Worm (Caenorhabditis elegans) whole organism, L4 larva: ENCODE results near the gene F07C3.2.
A peak's percentile ranks its signal among the peaks of the same experiment; 100 is the strongest.

Experiments
- F49E8.2 ChIP-seq: sonication (generic microtip); optimal IDR thresholded peaks from 2 replicates; lab custom pipeline; 2016; ENCODE audit warnings: missing compliant biosample characterization, mild to moderate bottlenecking, missing genetic modification characterization, borderline replicate concordance
- R02D3.7 ChIP-seq: fragments of 150-350 bp; sonication (generic microtip); optimal IDR thresholded peaks from 3 replicates; lab custom pipeline; 2014; ENCODE audit warnings: missing biosample characterization, missing genetic modification characterization
- Y5F2A.4 ChIP-seq: fragments of 200-800 bp; sonication (Bioruptor generic); optimal IDR thresholded peaks from 2 replicates; lab custom pipeline; 2018; ENCODE audit warnings: mild to moderate bottlenecking, missing genetic modification characterization, missing compliant biosample characterization
- ZK337.2 ChIP-seq: fragments of 200-800 bp; sonication (Bioruptor generic); IDR thresholded peaks from 2 replicates; pipeline ENCODE4 v1.3.6; 2022; ENCODE audit warnings: missing genetic modification reagents, missing genetic modification characterization, missing compliant biosample characterization
- arid-1 ChIP-seq: fragments of 200-800 bp; sonication (Bioruptor generic); conservative IDR thresholded peaks from 2 replicates; pipeline ENCODE4 v1.3.6; 2022; ENCODE audit warnings: missing genetic modification reagents, missing genetic modification characterization, missing compliant biosample characterization
- ceh-20 ChIP-seq: fragments of 200-800 bp; sonication (Bioruptor generic); IDR thresholded peaks from 2 replicates; pipeline ENCODE4 v1.3.6; 2022; ENCODE audit warnings: missing genetic modification reagents, missing genetic modification characterization, missing compliant biosample characterization
- ceh-28 ChIP-seq: fragments of 150-350 bp; optimal IDR thresholded peaks from 2 replicates; lab custom pipeline; 2014; ENCODE audit warnings: missing biosample characterization, missing genetic modification reagents, missing genetic modification characterization
- ceh-44 ChIP-seq: fragments of 200-800 bp; sonication (Bioruptor generic); IDR thresholded peaks from 2 replicates; pipeline ENCODE4 v1.3.6; 2022; ENCODE audit warnings: missing genetic modification reagents, missing genetic modification characterization, missing compliant biosample characterization
- ceh-62 ChIP-seq: sonication (generic microtip); optimal IDR thresholded peaks from 2 replicates; lab custom pipeline; 2017; ENCODE audit warnings: missing biosample characterization, missing genetic modification characterization
- ceh-82 ChIP-seq: sonication (generic microtip); optimal IDR thresholded peaks from 2 replicates; lab custom pipeline; 2017; ENCODE audit warnings: missing biosample characterization, missing genetic modification characterization
- ces-1 ChIP-seq: fragments of 150-350 bp; sonication (generic microtip); optimal IDR thresholded peaks from 4 replicates; lab custom pipeline; 2014; ENCODE audit warnings: missing biosample characterization, missing genetic modification reagents, missing genetic modification characterization
- cey-2 ChIP-seq: sonication (generic microtip); optimal IDR thresholded peaks from 3 replicates; lab custom pipeline; 2017; ENCODE audit warnings: missing genetic modification characterization, mild to moderate bottlenecking, missing compliant biosample characterization, antibody characterized with exemption, borderline replicate concordance; ENCODE audit not compliant: insufficient read depth
- ctbp-1 ChIP-seq: fragments of 200-800 bp; sonication (Bioruptor generic); IDR thresholded peaks from 2 replicates; pipeline ENCODE4 v1.3.6; 2022; ENCODE audit warnings: missing genetic modification reagents, missing genetic modification characterization, missing compliant biosample characterization
- daf-16 ChIP-seq, 3 experiments: sonication (generic microtip); optimal IDR thresholded peaks; 2 replicates each; lab custom pipeline; 2016 to 2017; ENCODE audit warnings: missing genetic modification characterization in 3 of 3, missing genetic modification reagents in 3 of 3, mild to moderate bottlenecking in 2 of 3, missing compliant biosample characterization in 2 of 3, missing biosample characterization in 1 of 3, moderate library complexity in 1 of 3
- daf-8 ChIP-seq: fragments of 200-800 bp; sonication (Bioruptor generic); IDR thresholded peaks from 2 replicates; pipeline ENCODE4 v1.3.6; 2022; ENCODE audit warnings: missing genetic modification characterization, missing compliant biosample characterization
- dmd-6 ChIP-seq: fragments of 200-800 bp; sonication (Bioruptor generic); IDR thresholded peaks from 2 replicates; pipeline ENCODE4 v1.3.6; 2022; ENCODE audit warnings: missing genetic modification reagents, missing genetic modification characterization, missing compliant biosample characterization
- dmd-9 ChIP-seq: fragments of 200-800 bp; sonication (Bioruptor generic); IDR thresholded peaks from 2 replicates; pipeline ENCODE4 v1.3.6; 2022; ENCODE audit warnings: missing genetic modification reagents, missing genetic modification characterization, missing compliant biosample characterization
- dve-1 ChIP-seq: sonication (generic microtip); optimal IDR thresholded peaks from 2 replicates; lab custom pipeline; 2017; ENCODE audit warnings: antibody characterized with exemption, mild to moderate bottlenecking, missing genetic modification characterization, missing compliant biosample characterization; ENCODE audit not compliant: insufficient read depth
- gei-8 ChIP-seq: fragments of 200-800 bp; sonication (Bioruptor generic); optimal IDR thresholded peaks from 2 replicates; lab custom pipeline; 2018; ENCODE audit warnings: mild to moderate bottlenecking, missing genetic modification characterization, missing compliant biosample characterization
- hif-1 ChIP-seq, 2 experiments: sonication (generic microtip); optimal IDR thresholded peaks; 2 replicates each; lab custom pipeline; 2016 to 2017; ENCODE audit warnings: missing compliant biosample characterization in 2 of 2, missing genetic modification characterization in 2 of 2, missing genetic modification reagents in 2 of 2, missing genotype in 2 of 2, mild to moderate bottlenecking in 1 of 2
- hlh-11 ChIP-seq: fragments of 200-800 bp; sonication (Bioruptor generic); optimal IDR thresholded peaks from 2 replicates; lab custom pipeline; 2018; ENCODE audit warnings: mild to moderate bottlenecking, missing genetic modification characterization, missing compliant biosample characterization
- lim-7 ChIP-seq: fragments of 200-800 bp; sonication (Bioruptor generic); IDR thresholded peaks from 2 replicates; pipeline ENCODE4 v1.3.6; 2022; ENCODE audit warnings: missing genetic modification characterization, missing compliant biosample characterization
- lin-13 ChIP-seq: fragments of 150-350 bp; optimal IDR thresholded peaks from 2 replicates; lab custom pipeline; 2014; ENCODE audit warnings: missing biosample characterization, missing genetic modification reagents, missing genetic modification characterization
- lin-15B ChIP-seq: fragments of 150-350 bp; sonication (generic microtip); optimal IDR thresholded peaks from 3 replicates; lab custom pipeline; 2014; ENCODE audit warnings: missing biosample characterization, missing genetic modification characterization
- lin-38 ChIP-seq: fragments of 200-800 bp; sonication (Bioruptor generic); IDR thresholded peaks from 2 replicates; pipeline ENCODE4 v1.3.6; 2022; ENCODE audit warnings: missing genetic modification reagents, missing genetic modification characterization, missing compliant biosample characterization
- lsy-2 ChIP-seq, 2 experiments: fragments of 150-350 bp in 1 of 2; sonication (generic microtip) in 1 of 2; optimal IDR thresholded peaks; 2 replicates each; lab custom pipeline; 2014 to 2017; ENCODE audit warnings: missing biosample characterization in 2 of 2, missing genetic modification characterization in 2 of 2
- madf-9 ChIP-seq: fragments of 200-800 bp; sonication (Bioruptor generic); conservative IDR thresholded peaks from 2 replicates; pipeline ENCODE4 v1.3.6; 2022; ENCODE audit warnings: missing genetic modification reagents, missing genetic modification characterization, missing compliant biosample characterization
- mdl-1 ChIP-seq, 2 experiments: fragments of 150-350 bp in 1 of 2; sonication (generic microtip) in 1 of 2; optimal IDR thresholded peaks; 2 replicates each; lab custom pipeline; 2014 to 2017; ENCODE audit warnings: missing biosample characterization in 2 of 2, missing genetic modification characterization in 2 of 2
- mep-1 ChIP-seq: fragments of 150-350 bp; sonication (generic microtip); optimal IDR thresholded peaks from 3 replicates; lab custom pipeline; 2014; ENCODE audit warnings: missing biosample characterization, missing genetic modification characterization
- mxl-2 ChIP-seq: fragments of 200-800 bp; sonication (Bioruptor generic); conservative IDR thresholded peaks from 2 replicates; pipeline ENCODE4 v1.3.6; 2022; ENCODE audit warnings: missing genetic modification reagents, missing genetic modification characterization, missing compliant biosample characterization
- nhr-111 ChIP-seq: fragments of 200-800 bp; sonication (Bioruptor generic); optimal IDR thresholded peaks from 2 replicates; lab custom pipeline; 2018; ENCODE audit warnings: mild to moderate bottlenecking, missing genetic modification characterization, missing compliant biosample characterization
- nhr-25 ChIP-seq: sonication (generic microtip); optimal IDR thresholded peaks from 2 replicates; lab custom pipeline; 2017; ENCODE audit warnings: missing genetic modification characterization, mild to moderate bottlenecking, missing compliant biosample characterization, antibody characterized with exemption, moderate library complexity, borderline replicate concordance; ENCODE audit not compliant: insufficient read depth
- nhr-28 ChIP-seq: fragments of 150-350 bp; optimal IDR thresholded peaks from 2 replicates; lab custom pipeline; 2014; ENCODE audit warnings: missing biosample characterization, missing genetic modification characterization
- nhr-77 ChIP-seq: fragments of 150-350 bp; optimal IDR thresholded peaks from 2 replicates; lab custom pipeline; 2014; ENCODE audit warnings: missing biosample characterization, missing genetic modification characterization
- pha-4 ChIP-seq, 2 experiments: fragments of 150-350 bp in 1 of 2; fragments of 200-800 bp in 1 of 2; sonication (Bioruptor generic) in 1 of 2; IDR thresholded peaks in 1 of 2; optimal IDR thresholded peaks in 1 of 2; 2 replicates each; pipeline versions ENCODE4 v1.3.6 to Lab custom; 2014 to 2022; ENCODE audit warnings: missing genetic modification characterization in 2 of 2, missing genetic modification reagents in 2 of 2, missing biosample characterization in 1 of 2, missing compliant biosample characterization in 1 of 2
- pqm-1 ChIP-seq: sonication (generic microtip); optimal IDR thresholded peaks from 2 replicates; lab custom pipeline; 2017; ENCODE audit warnings: missing biosample characterization, missing genetic modification characterization
- spr-1 ChIP-seq: sonication (generic microtip); optimal IDR thresholded peaks from 2 replicates; lab custom pipeline; 2016; ENCODE audit warnings: mild to moderate bottlenecking, missing genetic modification characterization, missing compliant biosample characterization
- tra-1 ChIP-seq: fragments of 200-800 bp; sonication (Bioruptor generic); IDR thresholded peaks from 2 replicates; pipeline ENCODE4 v1.3.6; 2022; ENCODE audit warnings: missing genetic modification reagents, missing genetic modification characterization, missing compliant biosample characterization
- zag-1 ChIP-seq: fragments of 150-350 bp; optimal IDR thresholded peaks from 2 replicates; lab custom pipeline; 2014; ENCODE audit warnings: missing biosample characterization, missing genetic modification characterization
- zfp-3 ChIP-seq: fragments of 200-800 bp; sonication (Bioruptor generic); conservative IDR thresholded peaks from 2 replicates; pipeline ENCODE4 v1.3.6; 2022; ENCODE audit warnings: missing genetic modification reagents, missing genetic modification characterization, missing compliant biosample characterization
- zip-11 ChIP-seq: fragments of 200-800 bp; sonication (Bioruptor generic); IDR thresholded peaks from 2 replicates; pipeline ENCODE4 v1.3.6; 2022; ENCODE audit warnings: missing genetic modification characterization, missing compliant biosample characterization
- ztf-11 ChIP-seq: fragments of 150-350 bp; optimal IDR thresholded peaks from 2 replicates; lab custom pipeline; 2014; ENCODE audit warnings: missing biosample characterization, missing genetic modification characterization
- ztf-7 ChIP-seq: fragments of 150-350 bp; optimal IDR thresholded peaks from 2 replicates; lab custom pipeline; 2014; ENCODE audit warnings: missing biosample characterization, missing genetic modification characterization

Gene F07C3.2

DNA sequence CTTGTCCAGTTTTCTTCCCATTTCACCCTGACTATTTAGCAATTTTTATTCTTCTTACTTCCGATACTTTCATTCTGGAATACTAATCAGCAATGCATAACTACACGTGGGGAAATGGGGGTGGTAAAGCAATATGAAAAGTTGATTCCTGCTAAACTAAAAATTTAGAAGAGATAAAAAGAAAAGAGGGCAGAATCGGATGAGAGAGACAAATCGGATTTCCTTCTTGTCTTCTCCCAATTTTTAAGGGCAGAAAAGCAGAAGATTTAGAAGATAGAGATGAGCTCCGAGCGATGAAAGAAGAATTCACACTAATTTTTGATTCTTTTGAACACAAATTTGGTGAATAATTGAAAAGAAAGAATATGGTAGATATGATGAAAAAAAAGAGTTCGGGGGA is 31.8 kb upstream of the F07C3.2 start:
- TF ChIP-seq mxl-2 (GFP tag; lab: Robert Waterston, UW) (no peak), cey-2 (tag; lab: Kevin White, UChicago) (no peak), ctbp-1 (GFP tag; lab: Robert Waterston, UW) (peak; percentile 54; the same call in 1 of the 2 replicates), ces-1 (GFP tag; lab: Kevin White, UChicago) (peak; percentile 56)

DNA sequence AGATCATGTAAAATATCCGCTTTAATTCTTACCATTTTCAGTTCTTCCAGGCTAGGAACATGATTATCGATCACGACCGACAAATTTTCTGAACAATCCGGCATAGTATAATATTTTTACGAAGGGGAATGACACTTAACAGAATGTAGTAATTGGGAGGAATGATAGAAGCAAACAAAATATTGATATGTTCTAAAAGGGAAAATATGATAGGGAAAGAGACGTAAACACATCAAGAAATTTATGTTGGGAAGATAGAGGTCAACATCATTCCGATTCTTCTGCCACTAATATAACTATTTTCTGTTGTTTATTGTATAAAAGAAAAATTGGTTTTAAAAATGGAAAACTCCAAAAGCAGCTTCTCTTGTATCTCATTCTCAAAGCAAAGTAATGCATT is 28.8 kb upstream of the F07C3.2 start, which contains the start of gene C24B5.4:
TSS of gene C24B5.4 (minus strand) at position 206 of the 400 bp plus-strand sequence.
- peak; percentile 50 for TF ChIP-seq nhr-28 (tag; lab: Kevin White, UChicago)
- TF ChIP-seq daf-16 (GFP tag; optimal IDR thresholded peaks at IDR 0.05; lab: Kevin White, UChicago): no peak
- peak; percentile 95 for TF ChIP-seq daf-16 (tag; optimal IDR thresholded peaks at IDR 0.05; lab: Kevin White, UChicago)
- no peak for TF ChIP-seq ces-1 (GFP tag; lab: Kevin White, UChicago)
- TF ChIP-seq pqm-1 (tag; lab: Kevin White, UChicago): peak; percentile 22

DNA sequence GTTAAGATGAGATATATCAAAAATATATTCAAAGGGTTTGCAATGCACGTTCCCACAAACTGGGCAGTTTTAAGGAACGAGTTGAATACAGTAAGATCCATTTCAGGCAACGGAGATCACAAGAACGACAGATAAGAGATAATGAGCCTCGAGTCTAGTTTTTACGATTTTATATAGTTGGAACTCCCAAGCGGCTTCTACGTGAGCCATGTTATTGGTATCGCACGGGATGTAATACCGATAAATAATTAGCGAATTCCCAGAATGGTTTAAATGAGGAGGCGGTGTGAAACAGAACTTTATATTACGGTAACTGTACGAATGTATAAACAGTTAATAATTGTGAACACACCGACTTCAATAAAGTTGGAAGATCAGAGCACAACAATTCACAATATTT is 27.0 kb upstream of the F07C3.2 start, which contains the start of gene str-177:
TSS of gene str-177 (minus strand) at position 101 of the 400 bp plus-strand sequence.
- TF ChIP-seq zfp-3 (GFP tag; lab: Robert Waterston, UW) (no peak), spr-1 (tag; lab: Kevin White, UChicago) (no peak), zip-11 (GFP tag; lab: Robert Waterston, UW) (no peak), pha-4 (GFP tag; IDR thresholded peaks at IDR 0.05; lab: Robert Waterston, UW) (no peak), pha-4 (tag; optimal IDR thresholded peaks at IDR 0.05; lab: Kevin White, UChicago) (no peak), lsy-2 (tag; optimal IDR thresholded peaks at IDR 0.05; lab: Kevin White, UChicago) (no peak), madf-9 (no peak), F49E8.2 (tag; lab: Kevin White, UChicago) (no peak), zag-1 (tag; lab: Kevin White, UChicago) (no peak), mep-1 (tag; lab: Kevin White, UChicago) (no peak), ZK337.2 (no peak), Y5F2A.4 (GFP tag; lab: Kevin White, UChicago) (no peak), gei-8 (GFP tag; lab: Kevin White, UChicago) (no peak), dmd-9 (GFP tag; lab: Robert Waterston, UW) (no peak), dve-1 (tag; lab: Kevin White, UChicago) (no peak), hif-1 (tag; optimal IDR thresholded peaks at IDR 0.05; lab: Kevin White, UChicago) (no peak)

DNA sequence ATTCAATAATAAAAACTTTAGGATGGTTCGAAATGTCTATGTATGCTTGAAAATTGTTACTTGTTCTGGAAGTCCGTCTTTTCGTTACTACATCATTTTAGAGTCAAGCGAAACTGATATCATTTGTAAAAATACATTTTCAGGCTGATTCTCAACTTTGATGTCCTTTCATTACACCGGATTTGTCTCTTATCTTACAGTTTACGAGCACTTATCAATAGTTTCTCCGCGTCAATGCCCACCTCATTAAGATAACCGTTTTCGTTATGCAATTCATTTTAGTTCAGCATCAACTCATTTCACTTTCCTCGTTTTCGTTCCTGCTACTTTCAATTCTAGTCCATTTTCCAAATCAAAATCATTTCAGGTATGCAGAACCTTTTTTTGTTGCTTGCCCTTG is 23.2 kb upstream of the F07C3.2 start, which contains the start of gene asp-2:
TSS of gene asp-2 (plus strand) at position 368 of the 400 bp plus-strand sequence.
- TF ChIP-seq lim-7 (GFP tag; lab: Robert Waterston, UW) (no peak), mdl-1 (tag; optimal IDR thresholded peaks at IDR 0.05; lab: Kevin White, UChicago) (no peak), nhr-28 (tag; lab: Kevin White, UChicago) (peak; percentile 68), nhr-77 (tag; lab: Kevin White, UChicago) (peak; percentile 20), gei-8 (GFP tag; lab: Kevin White, UChicago) (no peak), R02D3.7 (tag; lab: Kevin White, UChicago) (no peak), ceh-62 (tag; lab: Kevin White, UChicago) (no peak), lin-15B (tag; lab: Kevin White, UChicago) (no peak), ceh-82 (tag; lab: Kevin White, UChicago) (no peak), ceh-20 (GFP tag; lab: Robert Waterston, UW) (no peak), hlh-11 (tag; lab: Kevin White, UChicago) (peak; percentile 57), ztf-11 (tag; lab: Kevin White, UChicago) (no peak), nhr-111 (GFP tag; lab: Kevin White, UChicago) (no peak), daf-8 (GFP tag; lab: Robert Waterston, UW) (no peak), lin-38 (GFP tag; lab: Robert Waterston, UW) (no peak), ceh-44 (GFP tag; lab: Robert Waterston, UW) (no peak), ceh-28 (tag; lab: Kevin White, UChicago) (no peak), arid-1 (no peak), lin-13 (GFP tag; lab: Kevin White, UChicago) (no peak), dmd-6 (GFP tag; lab: Robert Waterston, UW) (peak; percentile 69), dve-1 (tag; lab: Kevin White, UChicago) (peak; percentile 74), tra-1 (GFP tag; lab: Robert Waterston, UW) (peak; percentile 28; the same call in 1 of the 2 replicates), daf-16 (GFP tag; optimal IDR thresholded peaks at IDR 0.05; lab: Kevin White, UChicago) (no peak), daf-16 (tag; optimal IDR thresholded peaks at IDR 0.05; lab: Kevin White, UChicago) (peak; percentile 63), ztf-7 (tag; lab: Kevin White, UChicago) (no peak), nhr-25 (tag; lab: Kevin White, UChicago) (no peak), pqm-1 (tag; lab: Kevin White, UChicago) (peak; percentile 95)
